Fruit fly (Drosophila melanogaster): Measurements from ENCODE around the gene CG9109.
A peak's percentile ranks its signal among the peaks of the same experiment; 100 is the strongest.

CG9109 gene

DNA sequence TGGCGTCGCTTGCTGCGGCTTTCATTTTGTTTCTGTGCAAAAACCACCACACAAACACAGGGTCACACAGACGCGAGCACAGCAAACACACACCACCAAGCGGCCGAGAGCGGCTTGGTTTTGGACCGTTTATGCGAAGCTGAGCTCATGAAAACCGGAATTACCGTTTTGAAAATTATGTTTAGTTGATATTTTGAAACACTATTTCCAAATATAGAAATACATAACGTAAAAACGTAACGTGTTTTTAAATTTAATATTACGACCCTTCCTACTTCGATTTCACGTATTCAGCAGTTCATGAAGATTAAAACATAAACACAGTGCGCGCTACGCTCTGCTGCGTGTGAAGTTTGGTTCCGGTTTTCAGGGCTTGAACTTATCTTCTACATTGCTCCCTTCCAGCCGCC is 17.0 kb upstream of the CG9109 start (continued):
- TF ChIP-seq kay (GFP tag; optimal IDR thresholded peaks at IDR 0.05) (peak; percentile 87), CG11456 (GFP tag; IDR thresholded peaks at IDR 0.05) (peak; percentile 93), crp (GFP tag; optimal IDR thresholded peaks at IDR 0.05) (peak in 1 of 2 experiments; percentile 62), fd102C (GFP tag; optimal IDR thresholded peaks at IDR 0.05) (peak; percentile 64), zen2 (GFP tag; IDR thresholded peaks at IDR 0.05; ENCODE audit: partially characterized antibody) (no peak), ind (GFP tag; optimal IDR thresholded peaks at IDR 0.05) (peak; percentile 90), bbx (GFP tag; IDR thresholded peaks at IDR 0.05; ENCODE audit: partially characterized antibody) (no peak), CG7839 (tag; optimal IDR thresholded peaks at IDR 0.05) (peak; percentile 96), YL-1 (GFP tag; optimal IDR thresholded peaks at IDR 0.05) (peak; percentile 83), CG7963 (GFP tag; IDR thresholded peaks at IDR 0.05; ENCODE audit: partially characterized antibody) (no peak), Max (GFP tag; optimal IDR thresholded peaks at IDR 0.05) (peak; percentile 95), CG11398 (GFP tag; optimal IDR thresholded peaks at IDR 0.05) (peak; percentile 95), Eip74EF (GFP tag; optimal IDR thresholded peaks at IDR 0.05) (peak in 1 of 2 experiments; percentile 97), Spps (tag; optimal IDR thresholded peaks at IDR 0.05) (peak; percentile 95), CG11723 (GFP tag; optimal IDR thresholded peaks at IDR 0.05) (peak; percentile 95), CG5245 (GFP tag; optimal IDR thresholded peaks at IDR 0.05) (peak; percentile 90), CG6689 (GFP tag; IDR thresholded peaks at IDR 0.05) (peak; percentile 94), CG17359 (tag; optimal IDR thresholded peaks at IDR 0.05) (peak; percentile 97), Abd-B (GFP tag; optimal IDR thresholded peaks at IDR 0.05) (peak; percentile 73), unc-4 (GFP tag; IDR thresholded peaks at IDR 0.05; ENCODE audit: partially characterized antibody) (no peak), row (GFP tag; IDR thresholded peaks at IDR 0.05) (peak; percentile 97), Xbp1 (GFP tag; optimal IDR thresholded peaks at IDR 0.05) (peak; percentile 95), odd (GFP tag; optimal IDR thresholded peaks at IDR 0.05) (peak; percentile 97), slp2 (GFP tag; optimal IDR thresholded peaks at IDR 0.05) (peak; percentile 83), CG11504 (tag; optimal IDR thresholded peaks at IDR 0.05) (peak; percentile 95), CG17612 (GFP tag; IDR thresholded peaks at IDR 0.05) (peak; percentile 66), hth (optimal IDR thresholded peaks at IDR 0.05) (no peak), pan (optimal IDR thresholded peaks at IDR 0.05) (no peak), pan (GFP tag; optimal IDR thresholded peaks at IDR 0.05 in 1 of 2, IDR thresholded peaks at IDR 0.05 in 1 of 2) (peak in 1 of 2 experiments; percentile 94), CG15479 (GFP tag; optimal IDR thresholded peaks at IDR 0.05) (no peak), klu (GFP tag; IDR thresholded peaks at IDR 0.05) (peak; percentile 83), Atf-2 (GFP tag; optimal IDR thresholded peaks at IDR 0.05) (peak; percentile 86), trem (tag; optimal IDR thresholded peaks at IDR 0.05) (peak; percentile 93), trh (GFP tag; optimal IDR thresholded peaks at IDR 0.05) (peak; percentile 57), CG14441 (GFP tag; IDR thresholded peaks at IDR 0.05) (peak; percentile 88), Myb (GFP tag; optimal IDR thresholded peaks at IDR 0.05) (peak; percentile 78), CG10209 (GFP tag; optimal IDR thresholded peaks at IDR 0.05) (peak; percentile 94), C15 (GFP tag; IDR thresholded peaks at IDR 0.05) (peak; percentile 82; the same call in 1 of the 3 replicates), CG14965 (GFP tag; optimal IDR thresholded peaks at IDR 0.05; ENCODE audit: borderline replicate concordance) (peak; percentile 62), sim (GFP tag; IDR thresholded peaks at IDR 0.05) (peak; percentile 91), bab2 (GFP tag; optimal IDR thresholded peaks at IDR 0.05) (peak; percentile 94), Ravus (GFP tag; IDR thresholded peaks at IDR 0.05) (peak; percentile 75), Stat92E (GFP tag; optimal IDR thresholded peaks at IDR 0.05) (peak in 1 of 3 experiments; percentile 79), lilli (GFP tag; optimal IDR thresholded peaks at IDR 0.05) (peak; percentile 97), CG4404 (GFP tag; IDR thresholded peaks at IDR 0.05) (peak; percentile 41; the same call in 1 of the 2 replicates), CG32767 (GFP tag; IDR thresholded peaks at IDR 0.05) (peak; percentile 93), tap (tag; optimal IDR thresholded peaks at IDR 0.05) (peak; percentile 97)
